Worm (Caenorhabditis elegans) whole organism, L4 larva: ENCODE measurements around the gene lin-2.

ENCODE experiments used
- D1046.2 ChIP-seq: fragments of 200-800 bp; sonication (Bioruptor generic); IDR thresholded peaks from 2 replicates; pipeline ENCODE4 v1.3.6; 2022; ENCODE audit warnings: missing genetic modification characterization, missing compliant biosample characterization
- F10B5.3 ChIP-seq: sonication (generic microtip); optimal IDR thresholded peaks from 2 replicates; lab custom pipeline; 2016; ENCODE audit warnings: mild to moderate bottlenecking, missing genetic modification characterization, missing compliant biosample characterization
- F26F4.8 ChIP-seq: fragments of 200-800 bp; sonication (Bioruptor generic); conservative IDR thresholded peaks from 2 replicates; pipeline ENCODE4 v1.3.6; 2022; ENCODE audit warnings: missing genetic modification characterization, missing compliant biosample characterization
- T20F7.1 ChIP-seq: fragments of 200-800 bp; sonication (Bioruptor generic); optimal IDR thresholded peaks from 2 replicates; lab custom pipeline; 2018; ENCODE audit warnings: mild to moderate bottlenecking, missing genetic modification characterization, missing compliant biosample characterization
- ZK337.2 ChIP-seq: fragments of 200-800 bp; sonication (Bioruptor generic); IDR thresholded peaks from 2 replicates; pipeline ENCODE4 v1.3.6; 2022; ENCODE audit warnings: missing genetic modification reagents, missing genetic modification characterization, missing compliant biosample characterization
- aha-1 ChIP-seq: fragments of 150-350 bp; peaks from one replicate; lab custom pipeline; 2014; ENCODE audit warnings: missing biosample characterization, missing genetic modification characterization
- attf-4 ChIP-seq: sonication (generic microtip); optimal IDR thresholded peaks from 3 replicates; lab custom pipeline; 2017; ENCODE audit warnings: missing biosample characterization, missing genetic modification characterization
- ceh-28 ChIP-seq: fragments of 150-350 bp; optimal IDR thresholded peaks from 2 replicates; lab custom pipeline; 2014; ENCODE audit warnings: missing biosample characterization, missing genetic modification reagents, missing genetic modification characterization
- ceh-32 ChIP-seq: sonication (generic microtip); optimal IDR thresholded peaks from 2 replicates; lab custom pipeline; 2016; ENCODE audit warnings: mild to moderate bottlenecking, missing genetic modification characterization, missing compliant biosample characterization; ENCODE audit not compliant: poor library complexity
- ceh-62 ChIP-seq: sonication (generic microtip); optimal IDR thresholded peaks from 2 replicates; lab custom pipeline; 2017; ENCODE audit warnings: missing biosample characterization, missing genetic modification characterization
- ces-1 ChIP-seq: fragments of 150-350 bp; sonication (generic microtip); optimal IDR thresholded peaks from 4 replicates; lab custom pipeline; 2014; ENCODE audit warnings: missing biosample characterization, missing genetic modification reagents, missing genetic modification characterization
- daf-12 ChIP-seq: fragments of 150-350 bp; optimal IDR thresholded peaks from 2 replicates; lab custom pipeline; 2014; ENCODE audit warnings: missing biosample characterization, missing genetic modification reagents, missing genetic modification characterization
- daf-19 ChIP-seq: fragments of 200-800 bp; sonication (Bioruptor generic); conservative IDR thresholded peaks from 2 replicates; pipeline ENCODE4 v1.3.6; 2022; ENCODE audit warnings: missing genetic modification characterization, missing compliant biosample characterization
- dmd-8 ChIP-seq: fragments of 200-800 bp; sonication (Bioruptor generic); IDR thresholded peaks from 2 replicates; pipeline ENCODE4 v1.3.6; 2022; ENCODE audit warnings: missing genetic modification characterization, missing compliant biosample characterization
- dmd-9 ChIP-seq: fragments of 200-800 bp; sonication (Bioruptor generic); IDR thresholded peaks from 2 replicates; pipeline ENCODE4 v1.3.6; 2022; ENCODE audit warnings: missing genetic modification reagents, missing genetic modification characterization, missing compliant biosample characterization
- gei-8 ChIP-seq: fragments of 200-800 bp; sonication (Bioruptor generic); optimal IDR thresholded peaks from 2 replicates; lab custom pipeline; 2018; ENCODE audit warnings: mild to moderate bottlenecking, missing genetic modification characterization, missing compliant biosample characterization
- hif-1 ChIP-seq, 2 experiments: sonication (generic microtip); optimal IDR thresholded peaks; 2 replicates each; lab custom pipeline; 2016 to 2017; ENCODE audit warnings: missing compliant biosample characterization in 2 of 2, missing genetic modification characterization in 2 of 2, missing genetic modification reagents in 2 of 2, missing genotype in 2 of 2, mild to moderate bottlenecking in 1 of 2
- hlh-11 ChIP-seq: fragments of 200-800 bp; sonication (Bioruptor generic); optimal IDR thresholded peaks from 2 replicates; lab custom pipeline; 2018; ENCODE audit warnings: mild to moderate bottlenecking, missing genetic modification characterization, missing compliant biosample characterization
- hlh-30 ChIP-seq: sonication (generic microtip); optimal IDR thresholded peaks from 2 replicates; lab custom pipeline; 2017; ENCODE audit warnings: antibody characterized with exemption, mild to moderate bottlenecking, missing genetic modification characterization, missing compliant biosample characterization; ENCODE audit not compliant: insufficient read depth
- jun-1 ChIP-seq: fragments of 150-350 bp; optimal IDR thresholded peaks from 2 replicates; lab custom pipeline; 2014; ENCODE audit warnings: missing biosample characterization, missing genetic modification reagents, missing genetic modification characterization
- lim-7 ChIP-seq: fragments of 200-800 bp; sonication (Bioruptor generic); IDR thresholded peaks from 2 replicates; pipeline ENCODE4 v1.3.6; 2022; ENCODE audit warnings: missing genetic modification characterization, missing compliant biosample characterization
- lin-13 ChIP-seq: fragments of 150-350 bp; optimal IDR thresholded peaks from 2 replicates; lab custom pipeline; 2014; ENCODE audit warnings: missing biosample characterization, missing genetic modification reagents, missing genetic modification characterization
- lir-3 ChIP-seq: sonication (generic microtip); optimal IDR thresholded peaks from 2 replicates; lab custom pipeline; 2016; ENCODE audit warnings: mild to moderate bottlenecking, missing genetic modification characterization, missing compliant biosample characterization
- madf-9 ChIP-seq: fragments of 200-800 bp; sonication (Bioruptor generic); conservative IDR thresholded peaks from 2 replicates; pipeline ENCODE4 v1.3.6; 2022; ENCODE audit warnings: missing genetic modification reagents, missing genetic modification characterization, missing compliant biosample characterization
- mdl-1 ChIP-seq, 2 experiments: fragments of 150-350 bp in 1 of 2; sonication (generic microtip) in 1 of 2; optimal IDR thresholded peaks; 2 replicates each; lab custom pipeline; 2014 to 2017; ENCODE audit warnings: missing biosample characterization in 2 of 2, missing genetic modification characterization in 2 of 2
- mes-2 ChIP-seq: sonication (generic microtip); optimal IDR thresholded peaks from 2 replicates; lab custom pipeline; 2016; ENCODE audit warnings: missing genotype, mild to moderate bottlenecking, missing genetic modification characterization, missing compliant biosample characterization; ENCODE audit not compliant: poor library complexity, severe bottlenecking
- mxl-2 ChIP-seq: fragments of 200-800 bp; sonication (Bioruptor generic); conservative IDR thresholded peaks from 2 replicates; pipeline ENCODE4 v1.3.6; 2022; ENCODE audit warnings: missing genetic modification reagents, missing genetic modification characterization, missing compliant biosample characterization
- mxl-3 ChIP-seq: fragments of 200-800 bp; sonication (Bioruptor generic); optimal IDR thresholded peaks from 2 replicates; lab custom pipeline; 2018; ENCODE audit warnings: mild to moderate bottlenecking, missing genetic modification characterization, missing compliant biosample characterization
- nhr-10 ChIP-seq: fragments of 150-350 bp; optimal IDR thresholded peaks from 2 replicates; lab custom pipeline; 2014; ENCODE audit warnings: missing biosample characterization, missing genetic modification characterization
- nhr-111 ChIP-seq: fragments of 200-800 bp; sonication (Bioruptor generic); optimal IDR thresholded peaks from 2 replicates; lab custom pipeline; 2018; ENCODE audit warnings: mild to moderate bottlenecking, missing genetic modification characterization, missing compliant biosample characterization
- nhr-237 ChIP-seq: sonication (generic microtip); optimal IDR thresholded peaks from 2 replicates; lab custom pipeline; 2017; ENCODE audit warnings: missing biosample characterization, missing genetic modification characterization
- nhr-25 ChIP-seq: sonication (generic microtip); optimal IDR thresholded peaks from 2 replicates; lab custom pipeline; 2017; ENCODE audit warnings: missing genetic modification characterization, mild to moderate bottlenecking, missing compliant biosample characterization, antibody characterized with exemption, moderate library complexity, borderline replicate concordance; ENCODE audit not compliant: insufficient read depth
- nhr-28 ChIP-seq: fragments of 150-350 bp; optimal IDR thresholded peaks from 2 replicates; lab custom pipeline; 2014; ENCODE audit warnings: missing biosample characterization, missing genetic modification characterization
- nhr-48 ChIP-seq: sonication (generic microtip); optimal IDR thresholded peaks from 2 replicates; lab custom pipeline; 2016; ENCODE audit warnings: mild to moderate bottlenecking, missing genetic modification characterization, missing compliant biosample characterization
- nhr-6 ChIP-seq: fragments of 150-350 bp; optimal IDR thresholded peaks from 2 replicates; lab custom pipeline; 2014; ENCODE audit warnings: missing biosample characterization, missing genetic modification characterization
- php-3 ChIP-seq: fragments of 200-800 bp; sonication (Bioruptor generic); IDR thresholded peaks from 2 replicates; pipeline ENCODE4 v1.3.6; 2022; ENCODE audit warnings: missing genetic modification reagents, missing genetic modification characterization, missing compliant biosample characterization
- pqm-1 ChIP-seq: sonication (generic microtip); optimal IDR thresholded peaks from 2 replicates; lab custom pipeline; 2017; ENCODE audit warnings: missing biosample characterization, missing genetic modification characterization
- rbr-2 ChIP-seq: sonication (generic microtip); optimal IDR thresholded peaks from 2 replicates; lab custom pipeline; 2016; ENCODE audit warnings: missing genotype, missing genetic modification characterization, missing compliant biosample characterization
- saeg-2 ChIP-seq: fragments of 200-800 bp; sonication (Bioruptor generic); IDR thresholded peaks from 2 replicates; pipeline ENCODE4 v1.3.6; 2022; ENCODE audit warnings: missing genetic modification reagents, missing genetic modification characterization, missing compliant biosample characterization
- sdz-12 ChIP-seq: fragments of 200-800 bp; sonication (Bioruptor generic); optimal IDR thresholded peaks from 2 replicates; lab custom pipeline; 2018; ENCODE audit warnings: mild to moderate bottlenecking, missing genetic modification characterization, missing compliant biosample characterization
- set-16 ChIP-seq: fragments of 200-800 bp; sonication (Bioruptor generic); IDR thresholded peaks from 2 replicates; pipeline ENCODE4 v1.3.6; 2022; ENCODE audit warnings: missing genetic modification reagents, missing genetic modification characterization, missing compliant biosample characterization
- snpc-1.2 ChIP-seq: fragments of 200-800 bp; sonication (Bioruptor generic); IDR thresholded peaks from 2 replicates; pipeline ENCODE4 v1.3.6; 2022; ENCODE audit warnings: missing genetic modification reagents, missing genetic modification characterization, missing compliant biosample characterization
- spr-1 ChIP-seq: sonication (generic microtip); optimal IDR thresholded peaks from 2 replicates; lab custom pipeline; 2016; ENCODE audit warnings: mild to moderate bottlenecking, missing genetic modification characterization, missing compliant biosample characterization
- spr-3 ChIP-seq: fragments of 200-800 bp; sonication (Bioruptor generic); optimal IDR thresholded peaks from 2 replicates; lab custom pipeline; 2018; ENCODE audit warnings: mild to moderate bottlenecking, missing genetic modification characterization, missing compliant biosample characterization
- zip-2 ChIP-seq: fragments of 150-350 bp; optimal IDR thresholded peaks from 2 replicates; lab custom pipeline; 2014; ENCODE audit warnings: missing biosample characterization, missing genetic modification characterization
- ztf-11 ChIP-seq: fragments of 150-350 bp; optimal IDR thresholded peaks from 2 replicates; lab custom pipeline; 2014; ENCODE audit warnings: missing biosample characterization, missing genetic modification characterization

The lin-2 gene

DNA sequence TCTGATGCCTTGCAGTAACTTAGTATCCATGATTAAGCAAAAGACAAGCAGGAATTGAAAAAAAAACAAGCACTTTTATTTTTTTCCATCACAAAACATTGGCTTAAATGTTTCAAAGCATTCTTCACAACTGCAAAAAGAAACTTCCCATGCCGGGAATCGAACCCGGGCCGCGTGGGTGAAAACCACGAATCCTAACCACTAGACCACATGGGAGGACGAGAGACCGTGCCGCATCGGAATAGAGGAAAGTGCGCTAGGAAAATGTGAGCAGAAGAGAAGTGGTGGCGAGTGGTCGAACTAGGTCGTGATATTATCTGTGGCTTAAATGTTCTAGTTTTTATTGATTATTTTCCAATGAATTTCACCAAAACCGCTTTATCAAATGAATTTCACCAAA is 46.3 kb downstream of the lin-2 start (continued):
- TF ChIP-seq lir-3 (tag; lab: Kevin White, UChicago) (no peak), ceh-62 (tag; lab: Kevin White, UChicago) (no peak), snpc-1.2 (GFP tag; lab: Robert Waterston, UW) (peak; percentile 84), set-16 (GFP tag; lab: Robert Waterston, UW) (no peak), F26F4.8 (GFP tag; lab: Robert Waterston, UW) (no peak), dmd-8 (GFP tag; lab: Robert Waterston, UW) (peak; percentile 64; the same call in 1 of the 2 replicates), daf-19 (GFP tag; lab: Robert Waterston, UW) (no peak), ztf-11 (tag; lab: Kevin White, UChicago) (no peak), nhr-48 (tag; lab: Kevin White, UChicago) (no peak), D1046.2 (no peak), nhr-28 (tag; lab: Kevin White, UChicago) (no peak), daf-12 (tag; lab: Kevin White, UChicago) (no peak), aha-1 (tag; lab: Kevin White, UChicago) (peak; percentile 94), hlh-11 (peak; percentile 53), php-3 (GFP tag; lab: Robert Waterston, UW) (peak; percentile 65; the same call in 1 of the 2 replicates), mxl-2 (GFP tag; lab: Robert Waterston, UW) (no peak), lim-7 (peak; percentile 88), attf-4 (no peak), ces-1 (GFP tag; lab: Kevin White, UChicago) (no peak), nhr-25 (tag; lab: Kevin White, UChicago) (no peak), jun-1 (tag; lab: Kevin White, UChicago) (no peak), nhr-237 (tag; lab: Kevin White, UChicago) (no peak), saeg-2 (GFP tag; lab: Robert Waterston, UW) (no peak), hif-1 (tag; optimal IDR thresholded peaks at IDR 0.05; lab: Kevin White, UChicago) (peak in 1 of 2 experiments; percentile 27), zip-2 (tag; lab: Kevin White, UChicago) (no peak), F10B5.3 (tag; lab: Kevin White, UChicago) (no peak), hlh-30 (tag; lab: Kevin White, UChicago) (peak; percentile 49), dmd-9 (GFP tag; lab: Robert Waterston, UW) (peak; percentile 60; the same call in 1 of the 2 replicates), mdl-1 (tag; optimal IDR thresholded peaks at IDR 0.05; lab: Kevin White, UChicago) (peak in 1 of 2 experiments; percentile 72), lin-13 (GFP tag; lab: Kevin White, UChicago) (peak; percentile 13), ceh-28 (no peak), nhr-10 (no peak)

DNA sequence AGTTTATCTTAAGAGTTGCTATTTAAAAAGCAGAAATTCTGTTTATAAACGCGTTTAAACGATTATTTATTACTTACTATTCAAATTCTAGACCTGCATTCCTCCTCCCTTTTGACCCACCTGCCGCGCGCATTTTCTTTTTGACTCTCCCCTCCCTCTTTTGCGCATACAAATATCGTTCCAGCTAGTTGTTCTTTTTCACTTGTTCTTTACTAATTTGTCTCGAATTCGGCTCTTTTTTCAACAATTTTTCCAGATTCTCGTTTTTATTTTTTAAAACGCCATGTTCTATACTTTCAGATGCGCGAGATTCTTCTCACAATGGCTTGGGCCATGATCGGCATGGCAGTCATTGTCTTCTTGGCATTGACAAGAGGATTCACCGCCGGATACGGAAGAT is 48.5 kb downstream of the lin-2 start, which contains the start of gene F19H6.4:
TSS of gene F19H6.4 (plus strand) at position 301 of the 400 bp plus-strand sequence.
- TF ChIP-seq spr-3 (no peak), attf-4 (no peak), ceh-32 (no peak), spr-1 (no peak), ZK337.2 (GFP tag; lab: Robert Waterston, UW) (no peak), nhr-6 (tag; lab: Kevin White, UChicago) (no peak), nhr-111 (GFP tag; lab: Kevin White, UChicago) (no peak), nhr-10 (no peak), T20F7.1 (GFP tag; lab: Kevin White, UChicago) (no peak), lin-13 (GFP tag; lab: Kevin White, UChicago) (no peak), rbr-2 (no peak), gei-8 (no peak), pqm-1 (tag; lab: Kevin White, UChicago) (no peak), mxl-3 (GFP tag; lab: Kevin White, UChicago) (no peak), mes-2 (no peak), sdz-12 (GFP tag; lab: Kevin White, UChicago) (no peak), madf-9 (GFP tag; lab: Robert Waterston, UW) (no peak)
